Fruit fly (Drosophila melanogaster): ENCODE results near the gene Drs.
A peak's percentile ranks its signal among the peaks of the same experiment; 100 is the strongest.

Drs gene

DNA sequence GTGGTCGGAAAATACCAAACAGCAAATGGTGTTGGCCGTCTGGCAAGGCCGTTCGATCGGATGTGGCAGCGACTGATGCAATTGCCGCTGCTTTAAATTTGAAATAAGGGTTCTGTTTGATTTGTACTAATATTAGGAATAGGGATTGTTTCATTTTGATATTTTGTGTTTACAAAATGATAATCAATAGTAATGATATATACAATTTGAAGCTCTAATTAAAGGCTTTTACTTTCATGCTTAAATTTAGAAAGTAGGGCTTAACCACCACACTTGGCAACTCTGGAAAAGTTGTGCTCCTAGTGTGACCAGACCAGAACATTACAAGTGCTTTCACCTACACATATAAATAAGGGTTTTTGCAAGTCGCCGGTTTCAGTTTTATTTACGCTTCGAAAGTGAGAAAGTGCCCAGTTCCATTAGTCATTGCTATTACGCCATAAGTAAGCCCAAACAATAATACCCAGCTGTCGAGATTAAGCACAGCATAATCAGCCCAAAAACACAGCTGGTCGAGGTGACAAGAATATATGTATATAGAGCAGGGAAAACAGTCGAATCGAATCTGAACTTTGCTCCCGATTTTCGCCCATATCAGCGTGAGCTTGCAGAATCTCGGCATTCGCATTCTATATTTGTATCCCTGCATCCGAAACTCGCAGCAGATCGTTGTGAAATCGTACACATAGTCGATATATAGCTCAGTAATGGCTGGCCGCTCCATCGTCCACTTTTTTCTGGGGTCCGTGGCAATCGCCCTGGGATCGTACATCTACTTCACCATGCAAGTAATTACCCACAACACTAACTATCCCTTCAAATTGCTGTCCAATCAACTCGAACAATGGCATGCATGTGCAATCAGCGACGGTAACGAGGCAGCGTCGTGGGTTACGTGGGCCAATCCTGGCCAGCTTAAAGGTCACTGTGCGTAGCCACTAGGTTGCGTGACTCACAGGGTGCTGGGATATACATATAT is 43.1 kb upstream of the Drs start, which contains the start of gene Gtpx:
TSS of gene Gtpx (plus strand) at position 341 of the 979 bp plus-strand sequence.
- TF ChIP-seq psq (GFP tag; optimal IDR thresholded peaks at IDR 0.05) (peak; percentile 37), dsf (GFP tag; optimal IDR thresholded peaks at IDR 0.05; ENCODE audit: borderline replicate concordance) (no peak), CG32264 (GFP tag; optimal IDR thresholded peaks at IDR 0.05) (no peak), fru (GFP tag; optimal IDR thresholded peaks at IDR 0.05) (peak; percentile 35), Hnf4 (GFP tag; optimal IDR thresholded peaks at IDR 0.05) (peak; percentile 78), N (GFP tag; optimal IDR thresholded peaks at IDR 0.05) (no peak), Sp1 (GFP tag; optimal IDR thresholded peaks at IDR 0.05) (peak; percentile 47), Abd-B (GFP tag; optimal IDR thresholded peaks at IDR 0.05) (no peak), Mio (GFP tag; optimal IDR thresholded peaks at IDR 0.05) (no peak), HLH106 (tag; optimal IDR thresholded peaks at IDR 0.05) (peak; percentile 59), lola (GFP tag; optimal IDR thresholded peaks at IDR 0.05) (no peak), dl (GFP tag; optimal IDR thresholded peaks at IDR 0.05; ENCODE audit: insufficient read depth in 1 of 2, partially characterized antibody in 2 of 2) (no peak), Myc (optimal IDR thresholded peaks at IDR 0.05) (peak; percentile 76), h (GFP tag; optimal IDR thresholded peaks at IDR 0.05) (peak; percentile 66), rgr (GFP tag; optimal IDR thresholded peaks at IDR 0.05) (peak; percentile 43), Vsx2 (GFP tag; optimal IDR thresholded peaks at IDR 0.05; ENCODE audit: partially characterized antibody) (no peak), OdsH (GFP tag; optimal IDR thresholded peaks at IDR 0.05) (no peak), jim (GFP tag; optimal IDR thresholded peaks at IDR 0.05) (no peak), usp (GFP tag; optimal IDR thresholded peaks at IDR 0.05) (no peak), pan (optimal IDR thresholded peaks at IDR 0.05) (no peak), sv (GFP tag; optimal IDR thresholded peaks at IDR 0.05) (peak; percentile 25), CG9705 (GFP tag; optimal IDR thresholded peaks at IDR 0.05) (peak; percentile 56), CrebA (GFP tag; optimal IDR thresholded peaks at IDR 0.05; ENCODE audit: borderline replicate concordance) (no peak), foxo (GFP tag; optimal IDR thresholded peaks at IDR 0.05) (peak in 1 of 2 experiments; percentile 68), Dif (GFP tag; optimal IDR thresholded peaks at IDR 0.05; ENCODE audit: partially characterized antibody) (no peak), woc (GFP tag; optimal IDR thresholded peaks at IDR 0.05) (no peak), Jra (GFP tag; optimal IDR thresholded peaks at IDR 0.05) (no peak), ey (GFP tag; optimal IDR thresholded peaks at IDR 0.05) (peak; percentile 57), Hr78 (GFP tag; optimal IDR thresholded peaks at IDR 0.05) (no peak), brk (GFP tag; optimal IDR thresholded peaks at IDR 0.05) (no peak), sage (GFP tag; optimal IDR thresholded peaks at IDR 0.05) (no peak), tai (GFP tag; optimal IDR thresholded peaks at IDR 0.05) (no peak), Dfd (GFP tag; optimal IDR thresholded peaks at IDR 0.05) (no peak), Rel (GFP tag; optimal IDR thresholded peaks at IDR 0.05) (no peak), Rel (tag; optimal IDR thresholded peaks at IDR 0.05) (peak; percentile 70), br (GFP tag; optimal IDR thresholded peaks at IDR 0.05) (peak; percentile 32), Hr83 (GFP tag; optimal IDR thresholded peaks at IDR 0.05; ENCODE audit: poor library complexity, severe bottlenecking) (peak; percentile 73), GATAd (GFP tag; optimal IDR thresholded peaks at IDR 0.05) (no peak), dmrt93B (GFP tag; optimal IDR thresholded peaks at IDR 0.05) (no peak)

DNA sequence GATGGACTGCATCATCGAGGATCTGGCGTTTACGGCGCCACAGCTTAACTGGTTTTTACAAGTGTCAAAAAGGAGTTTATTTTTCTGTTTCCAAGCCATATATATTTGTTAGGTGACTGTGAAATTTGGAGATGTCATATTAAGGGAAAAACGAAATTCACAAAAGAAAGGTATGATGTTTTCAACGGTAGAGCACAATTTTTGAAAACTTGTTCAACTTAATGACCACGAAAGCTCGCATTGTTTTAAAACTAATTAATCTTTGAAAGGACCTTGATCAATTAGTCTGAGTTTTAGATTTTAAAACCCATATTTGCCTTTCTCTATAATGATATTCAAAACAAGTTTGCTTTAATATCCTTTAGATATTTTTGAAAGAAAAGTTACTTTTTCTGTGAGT is 40.6 kb upstream of the Drs start, which contains the start of gene Strip:
TSS of gene Strip (minus strand) at position 101 of the 400 bp plus-strand sequence.
- no peak for TF ChIP-seq psq (GFP tag; optimal IDR thresholded peaks at IDR 0.05)
- TF ChIP-seq woc (GFP tag; optimal IDR thresholded peaks at IDR 0.05): no peak
- no peak for TF ChIP-seq Hr83 (GFP tag; optimal IDR thresholded peaks at IDR 0.05; ENCODE audit: poor library complexity, severe bottlenecking)
- no peak for TF ChIP-seq tai (GFP tag; optimal IDR thresholded peaks at IDR 0.05)
- no peak for TF ChIP-seq dmrt93B (GFP tag; optimal IDR thresholded peaks at IDR 0.05)
- no peak for TF ChIP-seq OdsH (GFP tag; optimal IDR thresholded peaks at IDR 0.05)
- TF ChIP-seq Mio (GFP tag; optimal IDR thresholded peaks at IDR 0.05): no peak
- TF ChIP-seq N (GFP tag; optimal IDR thresholded peaks at IDR 0.05): no peak
- TF ChIP-seq Dif (GFP tag; optimal IDR thresholded peaks at IDR 0.05; ENCODE audit: partially characterized antibody): no peak

All from whole organism, wandering third instar larva.